Worm (Caenorhabditis elegans): Measurements from ENCODE around the gene T04C12.7.
A peak's percentile ranks its signal among the peaks of the same experiment; 100 is the strongest.

The T04C12.7 gene

ce11 chrV:11065513-11065912 is 11.6 kb downstream of the T04C12.7 start, which contains the start of gene nlp-80:
TSS of gene nlp-80 (minus strand) at chrV:11065613.
- TF ChIP-seq ZK546.5 (tag; optimal IDR thresholded peaks at IDR 0.05) (no peak), ceh-9 (tag; optimal IDR thresholded peaks at IDR 0.05) (no peak), nfya-1 (tag; optimal IDR thresholded peaks at IDR 0.05; ENCODE audit: insufficient read depth) (no peak), nhr-11 (tag; optimal IDR thresholded peaks at IDR 0.05) (no peak), egl-5 (tag; optimal IDR thresholded peaks at IDR 0.05) (no peak), lin-15B (tag; optimal IDR thresholded peaks at IDR 0.05) (no peak), nhr-77 (tag; optimal IDR thresholded peaks at IDR 0.05) (no peak), lsy-12 (tag; optimal IDR thresholded peaks at IDR 0.05) (no peak), jun-1 (tag; optimal IDR thresholded peaks at IDR 0.05) (no peak), nhr-67 (tag; optimal IDR thresholded peaks at IDR 0.05) (no peak), unc-62 (GFP tag; optimal IDR thresholded peaks at IDR 0.05) (no peak), eor-1 (tag; optimal IDR thresholded peaks at IDR 0.05) (no peak), tbx-2 (tag; optimal IDR thresholded peaks at IDR 0.05) (no peak), skn-1 (tag; optimal IDR thresholded peaks at IDR 0.05) (no peak), sea-2 (GFP tag; optimal IDR thresholded peaks at IDR 0.05) (no peak)

- TF ChIP-seq eor-1 (tag; optimal IDR thresholded peaks at IDR 0.05) = no peak
- TF ChIP-seq pha-4 (tag; optimal IDR thresholded peaks at IDR 0.05) = peak; percentile 83
- TF ChIP-seq elt-2 (tag; optimal IDR thresholded peaks at IDR 0.05) = peak; percentile 98
- peak; percentile 99 for TF ChIP-seq pqm-1 (tag; optimal IDR thresholded peaks at IDR 0.05)
- peak; percentile 86 for TF ChIP-seq jun-1 (tag; optimal IDR thresholded peaks at IDR 0.05)
Measured at ce11 chrV:11069277-11069676, 15.3 kb downstream of the T04C12.7 start, which contains the start of gene T04C12.8. TSS of gene T04C12.8 (minus strand) at chrV:11069358.

- TF ChIP-seq sea-2 (GFP tag; optimal IDR thresholded peaks at IDR 0.05) = no peak
- no peak for TF ChIP-seq fos-1 (tag; optimal IDR thresholded peaks at IDR 0.05)
- peak; percentile 2 for TF ChIP-seq jun-1 (tag; optimal IDR thresholded peaks at IDR 0.05)
- TF ChIP-seq elt-3 (tag; optimal IDR thresholded peaks at IDR 0.05) = no peak
- no peak for TF ChIP-seq R02D3.7 (tag; optimal IDR thresholded peaks at IDR 0.05)
- TF ChIP-seq nhr-43 (tag; optimal IDR thresholded peaks at IDR 0.05; ENCODE audit: poor library complexity, severe bottlenecking) = peak; percentile 34
- peak; percentile 47 for TF ChIP-seq pqm-1 (tag; optimal IDR thresholded peaks at IDR 0.05)
- no peak for TF ChIP-seq lsy-12 (tag; optimal IDR thresholded peaks at IDR 0.05)
- TF ChIP-seq nhr-11 (tag; optimal IDR thresholded peaks at IDR 0.05) = no peak
- no peak for TF ChIP-seq egl-27 (tag; optimal IDR thresholded peaks at IDR 0.05)
- no peak for TF ChIP-seq nhr-12 (tag; optimal IDR thresholded peaks at IDR 0.05)
- no peak for TF ChIP-seq lin-15B (tag; optimal IDR thresholded peaks at IDR 0.05)
- no peak for TF ChIP-seq elt-1 (tag; optimal IDR thresholded peaks at IDR 0.05)
- no peak for TF ChIP-seq ceh-9 (tag; optimal IDR thresholded peaks at IDR 0.05)
- peak; percentile 36 for TF ChIP-seq nhr-25 (tag; optimal IDR thresholded peaks at IDR 0.05)
- TF ChIP-seq ZK546.5 (tag; optimal IDR thresholded peaks at IDR 0.05) = no peak
- TF ChIP-seq nhr-237 (tag; optimal IDR thresholded peaks at IDR 0.05) = no peak
- TF ChIP-seq ztf-4 (tag; optimal IDR thresholded peaks at IDR 0.05) = no peak
- TF ChIP-seq mml-1 (tag; optimal IDR thresholded peaks at IDR 0.05) = no peak
- no peak for TF ChIP-seq tbx-2 (tag; optimal IDR thresholded peaks at IDR 0.05)
- no peak for TF ChIP-seq daf-12 (tag; optimal IDR thresholded peaks at IDR 0.05)
- no peak for TF ChIP-seq nhr-28 (tag; optimal IDR thresholded peaks at IDR 0.05)
- TF ChIP-seq pha-4 (tag; optimal IDR thresholded peaks at IDR 0.05) = peak; percentile 62
- no peak for TF ChIP-seq ztf-11 (tag; optimal IDR thresholded peaks at IDR 0.05)
- no peak for TF ChIP-seq mdl-1 (tag; optimal IDR thresholded peaks at IDR 0.05)
- TF ChIP-seq unc-62 (GFP tag; optimal IDR thresholded peaks at IDR 0.05) = no peak
- no peak for TF ChIP-seq zag-1 (tag; optimal IDR thresholded peaks at IDR 0.05)
- TF ChIP-seq skn-1 (tag; optimal IDR thresholded peaks at IDR 0.05) = no peak
- no peak for TF ChIP-seq fkh-2 (tag; optimal IDR thresholded peaks at IDR 0.05)
- TF ChIP-seq elt-2 (tag; optimal IDR thresholded peaks at IDR 0.05) = peak; percentile 54
- no peak for TF ChIP-seq ceh-16 (tag; optimal IDR thresholded peaks at IDR 0.05)
- no peak for TF ChIP-seq fkh-10 (GFP tag; optimal IDR thresholded peaks at IDR 0.05)
- no peak for TF ChIP-seq nfya-1 (tag; optimal IDR thresholded peaks at IDR 0.05; ENCODE audit: insufficient read depth)
- TF ChIP-seq nhr-77 (tag; optimal IDR thresholded peaks at IDR 0.05) = no peak
- no peak for TF ChIP-seq snpc-4 (tag; optimal IDR thresholded peaks at IDR 0.05)
- TF ChIP-seq egl-5 (tag; optimal IDR thresholded peaks at IDR 0.05) = no peak
- TF ChIP-seq ama-1 (optimal IDR thresholded peaks at IDR 0.05) = no peak
- TF ChIP-seq aly-2 (tag; optimal IDR thresholded peaks at IDR 0.05) = no peak
- peak; percentile 66 for TF ChIP-seq ceh-28 (tag; optimal IDR thresholded peaks at IDR 0.05)
- TF ChIP-seq nhr-76 (tag; optimal IDR thresholded peaks at IDR 0.05) = no peak
- no peak for TF ChIP-seq nhr-67 (tag; optimal IDR thresholded peaks at IDR 0.05)
- TF ChIP-seq lin-39 (tag; optimal IDR thresholded peaks at IDR 0.05) = no peak
- no peak for TF ChIP-seq ceh-82 (tag; optimal IDR thresholded peaks at IDR 0.05)
- no peak for TF ChIP-seq hmg-11 (tag; optimal IDR thresholded peaks at IDR 0.05)
- no peak for TF ChIP-seq nhr-23 (tag; optimal IDR thresholded peaks at IDR 0.05)
- TF ChIP-seq eor-1 (tag; optimal IDR thresholded peaks at IDR 0.05) = no peak
- TF ChIP-seq unc-39 (tag; optimal IDR thresholded peaks at IDR 0.05) = no peak
Measured at ce11 chrV:11070388-11070787, 16.5 kb downstream of the T04C12.7 start.

Data from whole organism, L3 larva.